Worm (Caenorhabditis elegans) whole organism, L3 larva: ENCODE measurements around the gene max-1.

Experiments used
- ama-1 ChIP-seq: fragments of 150-350 bp; optimal IDR thresholded peaks from 2 replicates; lab custom pipeline; 2018
- elt-2 ChIP-seq: sonication (generic microtip); optimal IDR thresholded peaks from 2 replicates; lab custom pipeline; 2016; ENCODE audit warnings: missing genetic modification reagents, mild to moderate bottlenecking, missing genetic modification characterization, missing compliant biosample characterization
- elt-3 ChIP-seq, 3 experiments: fragments of 150-350 bp in 1 of 3; sonication (generic microtip) in 2 of 3; optimal IDR thresholded peaks; 2 replicates in 2 of 3; 4 replicates in 1 of 3; lab custom pipeline; 2014 to 2017; ENCODE audit warnings: missing biosample characterization in 3 of 3, missing genetic modification characterization in 3 of 3
- lin-15B ChIP-seq: fragments of 150-350 bp; optimal IDR thresholded peaks from 2 replicates; lab custom pipeline; 2014; ENCODE audit warnings: missing biosample characterization, missing genetic modification characterization
- mdl-1 ChIP-seq: fragments of 150-350 bp; optimal IDR thresholded peaks from 2 replicates; lab custom pipeline; 2014; ENCODE audit warnings: missing biosample characterization, missing genetic modification characterization
- nfya-1 ChIP-seq: sonication (generic microtip); optimal IDR thresholded peaks from 2 replicates; lab custom pipeline; 2017; ENCODE audit warnings: missing genetic modification characterization, mild to moderate bottlenecking, missing compliant biosample characterization, antibody characterized with exemption, moderate library complexity; ENCODE audit not compliant: insufficient read depth
- nhr-43 ChIP-seq: sonication (generic microtip); optimal IDR thresholded peaks from 2 replicates; lab custom pipeline; 2016; ENCODE audit warnings: mild to moderate bottlenecking, missing genetic modification characterization, missing compliant biosample characterization; ENCODE audit not compliant: poor library complexity, severe bottlenecking
- snpc-4 ChIP-seq: fragments of 150-350 bp; optimal IDR thresholded peaks from 2 replicates; lab custom pipeline; 2014; ENCODE audit warnings: missing biosample characterization, missing genetic modification characterization
- unc-39 ChIP-seq: sonication (generic microtip); optimal IDR thresholded peaks from 4 replicates; lab custom pipeline; 2017; ENCODE audit warnings: missing biosample characterization, missing genetic modification characterization
- unc-62 ChIP-seq: fragments of 150-350 bp; sonication (generic microtip); optimal IDR thresholded peaks from 4 replicates; lab custom pipeline; 2014; ENCODE audit warnings: missing biosample characterization, missing genetic modification reagents, missing genetic modification characterization

DNA sequence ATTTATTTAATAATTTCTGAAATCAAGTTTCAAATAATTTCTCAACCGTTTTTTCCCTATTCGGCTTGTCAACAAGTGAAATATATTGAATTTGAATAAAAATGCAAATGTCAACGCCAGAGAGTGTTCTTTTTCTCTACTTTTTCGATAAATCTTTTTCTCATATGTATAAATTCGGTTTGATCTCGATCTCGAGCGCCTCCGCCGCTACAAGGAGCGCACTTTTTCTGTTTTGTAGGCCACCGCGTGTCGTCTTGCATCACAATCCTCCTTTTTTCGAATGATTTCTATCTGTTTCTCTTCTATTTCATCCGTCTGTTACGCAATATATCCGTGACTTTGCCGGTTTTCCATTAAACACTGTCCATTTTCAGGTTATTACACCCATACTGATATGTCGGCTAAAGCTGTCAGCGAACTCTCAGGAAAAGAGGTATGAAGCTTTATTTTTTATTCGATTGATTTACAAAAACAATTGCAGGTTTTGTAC, 3.9 kb downstream of the max-1 start, which contains the start of gene acly-2:
- TF ChIP-seq elt-2 (tag; lab: Kevin White, UChicago) (no peak), lin-15B (tag; lab: Kevin White, UChicago) (no peak), snpc-4 (no peak), mdl-1 (tag; lab: Kevin White, UChicago) (no peak), unc-39 (no peak), nfya-1 (no peak), elt-3 (tag; optimal IDR thresholded peaks at IDR 0.05; lab: Kevin White, UChicago) (no peak), nhr-43 (tag; lab: Kevin White, UChicago) (no peak), unc-62 (GFP tag; lab: Kevin White, UChicago) (no peak), ama-1 (lab: Kevin White, UChicago) (no peak)
